Fruit fly (Drosophila melanogaster) whole organism, embryonic: Measurements from ENCODE around the gene IleRS-m.

Experiments
- Asciz ChIP-seq: fragments of 200-800 bp; sonication (Bioruptor generic); optimal IDR thresholded peaks from 2 replicates; lab custom pipeline; 2017; ENCODE audit warnings: missing biosample characterization, mild to moderate bottlenecking, missing genetic modification characterization, missing genetic modification reagents
- Atf-2 ChIP-seq: fragments of 200-800 bp; sonication (Bioruptor generic); optimal IDR thresholded peaks from 2 replicates; lab custom pipeline; 2016; ENCODE audit warnings: missing biosample characterization, missing genetic modification characterization
- Atf3 ChIP-seq: fragments of 200-800 bp; sonication (Bioruptor generic); optimal IDR thresholded peaks from 3 replicates; lab custom pipeline; 2016; ENCODE audit warnings: missing biosample characterization, missing genetic modification characterization
- B-H1 ChIP-seq: fragments of 200-800 bp; sonication (Bioruptor generic); IDR thresholded peaks from 3 replicates; pipeline ENCODE4 v1.3.6; 2022; ENCODE audit warnings: missing biosample characterization, missing genetic modification characterization
- CG10147 ChIP-seq: fragments of 200-800 bp; sonication (Bioruptor generic); optimal IDR thresholded peaks from 2 replicates; lab custom pipeline; 2019; ENCODE audit warnings: missing biosample characterization, mild to moderate bottlenecking, missing genetic modification characterization, moderate library complexity
- CG10959 ChIP-seq: fragments of 200-800 bp; sonication (Bioruptor generic); IDR thresholded peaks from 2 replicates; pipeline ENCODE4 v1.3.6; 2022; ENCODE audit warnings: missing biosample characterization, missing genetic modification characterization
- CG11093 ChIP-seq: fragments of 200-800 bp; sonication (Bioruptor generic); IDR thresholded peaks from 3 replicates; pipeline ENCODE4 v1.3.6; 2022; ENCODE audit warnings: missing biosample characterization, missing genetic modification characterization
- CG11398 ChIP-seq: fragments of 200-800 bp; sonication (Bioruptor generic); optimal IDR thresholded peaks from 2 replicates; lab custom pipeline; 2016; ENCODE audit warnings: missing biosample characterization, missing genetic modification characterization
- CG11560 ChIP-seq: fragments of 200-800 bp; sonication (Bioruptor generic); IDR thresholded peaks from 3 replicates; pipeline ENCODE4 v1.3.6; 2022; ENCODE audit warnings: missing biosample characterization, missing genetic modification characterization
- CG12104 ChIP-seq: fragments of 200-800 bp; sonication (Bioruptor generic); optimal IDR thresholded peaks from 3 replicates; lab custom pipeline; 2016; ENCODE audit warnings: missing biosample characterization, missing genetic modification characterization
- CG12155 ChIP-seq: fragments of 200-800 bp; sonication (Bioruptor generic); optimal IDR thresholded peaks from 3 replicates; lab custom pipeline; 2016; ENCODE audit warnings: missing biosample characterization, missing genetic modification characterization
- CG12299 ChIP-seq: fragments of 200-800 bp; sonication (Bioruptor generic); optimal IDR thresholded peaks from 2 replicates; lab custom pipeline; 2018; ENCODE audit warnings: missing biosample characterization, mild to moderate bottlenecking, missing genetic modification characterization
- CG13424 ChIP-seq: fragments of 200-800 bp; sonication (Bioruptor generic); optimal IDR thresholded peaks from 2 replicates; lab custom pipeline; 2019; ENCODE audit warnings: missing biosample characterization, mild to moderate bottlenecking, missing genetic modification characterization, moderate library complexity
- CG15479 ChIP-seq: fragments of 200-800 bp; sonication (Bioruptor generic); optimal IDR thresholded peaks from 3 replicates; lab custom pipeline; 2019; ENCODE audit warnings: missing biosample characterization, mild to moderate bottlenecking, missing genetic modification characterization, moderate library complexity
- CG1603 ChIP-seq: fragments of 200-800 bp; sonication (Bioruptor generic); optimal IDR thresholded peaks from 2 replicates; lab custom pipeline; 2019; ENCODE audit warnings: missing biosample characterization, mild to moderate bottlenecking, missing genetic modification characterization, moderate library complexity
- CG17912 ChIP-seq: fragments of 200-800 bp; sonication (Bioruptor generic); optimal IDR thresholded peaks from 2 replicates; lab custom pipeline; 2018; ENCODE audit warnings: missing biosample characterization, mild to moderate bottlenecking, missing genetic modification characterization
- CG18262 ChIP-seq: fragments of 200-800 bp; optimal IDR thresholded peaks from 3 replicates; lab custom pipeline; 2019; ENCODE audit warnings: missing biosample characterization, mild to moderate bottlenecking, missing genetic modification characterization, moderate library complexity
- CG31365 ChIP-seq: fragments of 200-800 bp; sonication (Bioruptor generic); optimal IDR thresholded peaks from 2 replicates; lab custom pipeline; 2018; ENCODE audit warnings: missing biosample characterization, mild to moderate bottlenecking, missing genetic modification characterization
- CG32767 ChIP-seq: fragments of 200-800 bp; sonication (Bioruptor generic); IDR thresholded peaks from 2 replicates; pipeline ENCODE4 v1.3.6; 2022; ENCODE audit warnings: missing biosample characterization, missing genetic modification characterization
- CG3847 ChIP-seq: fragments of 200-800 bp; sonication (Bioruptor generic); IDR thresholded peaks from 2 replicates; pipeline ENCODE4 v1.3.6; 2022; ENCODE audit warnings: missing biosample characterization, missing genetic modification characterization
- CG42726 ChIP-seq: fragments of 200-800 bp; sonication (Bioruptor generic); IDR thresholded peaks from 2 replicates; pipeline ENCODE4 v1.3.6; 2022; ENCODE audit warnings: missing biosample characterization, missing genetic modification characterization; ENCODE audit not compliant: partially characterized antibody
- CG4617 ChIP-seq: fragments of 200-800 bp; sonication (Bioruptor generic); optimal IDR thresholded peaks from 3 replicates; lab custom pipeline; 2016; ENCODE audit warnings: missing biosample characterization, missing genetic modification characterization, borderline replicate concordance
- CG4854 ChIP-seq: fragments of 200-800 bp; sonication (Bioruptor generic); optimal IDR thresholded peaks from 2 replicates; lab custom pipeline; 2016; ENCODE audit warnings: missing biosample characterization, missing genetic modification characterization, inconsistent platforms
- CG7372 ChIP-seq: fragments of 200-800 bp; sonication (Bioruptor generic); IDR thresholded peaks from 2 replicates; pipeline ENCODE4 v1.3.6; 2022; ENCODE audit warnings: missing biosample characterization, missing genetic modification characterization
- CG7745 ChIP-seq: fragments of 200-800 bp; sonication (Bioruptor generic); optimal IDR thresholded peaks from 2 replicates; lab custom pipeline; 2018; ENCODE audit warnings: missing biosample characterization, mild to moderate bottlenecking, missing genetic modification characterization, moderate library complexity
- CG9932 ChIP-seq: fragments of 200-800 bp; sonication (Bioruptor generic); IDR thresholded peaks from 2 replicates; pipeline ENCODE4 v1.3.6; 2022; ENCODE audit warnings: missing biosample characterization, missing genetic modification characterization
- Fer3 ChIP-seq: fragments of 200-800 bp; sonication (Bioruptor generic); optimal IDR thresholded peaks from 2 replicates; lab custom pipeline; 2018; ENCODE audit warnings: missing biosample characterization, mild to moderate bottlenecking, missing genetic modification characterization, moderate library complexity
- Gsc ChIP-seq: fragments of 200-800 bp; sonication (Bioruptor generic); IDR thresholded peaks from 2 replicates; pipeline ENCODE4 v1.3.6; 2022; ENCODE audit warnings: missing biosample characterization, missing genetic modification characterization
- HLH4C ChIP-seq: fragments of 200-800 bp; sonication (Bioruptor generic); IDR thresholded peaks from 3 replicates; pipeline ENCODE4 v1.3.6; 2022; ENCODE audit warnings: missing biosample characterization, missing genetic modification characterization; ENCODE audit not compliant: partially characterized antibody
- HLHmδ ChIP-seq: fragments of 200-800 bp; sonication (Bioruptor generic); optimal IDR thresholded peaks from 2 replicates; lab custom pipeline; 2018; ENCODE audit warnings: missing biosample characterization, mild to moderate bottlenecking, missing genetic modification characterization, moderate library complexity
- Hr39 ChIP-seq: fragments of >200 bp; optimal IDR thresholded peaks from 2 replicates; lab custom pipeline; 2017
- Lpt ChIP-seq: fragments of >200 bp; optimal IDR thresholded peaks from 2 replicates; lab custom pipeline; 2018; ENCODE audit warnings: missing biosample characterization, missing genetic modification characterization
- Mad ChIP-seq: fragments of 200-800 bp; sonication (Bioruptor generic); optimal IDR thresholded peaks from 2 replicates; lab custom pipeline; 2016; ENCODE audit warnings: missing biosample characterization, missing genetic modification characterization
- Mrtf ChIP-seq: fragments of 200-800 bp; sonication (Bioruptor generic); IDR thresholded peaks from 3 replicates; pipeline ENCODE4 v1.3.6; 2022; ENCODE audit warnings: missing biosample characterization, missing genetic modification characterization
- Opbp ChIP-seq: fragments of 200-800 bp; sonication (Bioruptor generic); IDR thresholded peaks from 3 replicates; pipeline ENCODE4 v1.3.6; 2022; ENCODE audit warnings: missing biosample characterization, missing genetic modification characterization; ENCODE audit not compliant: partially characterized antibody
- Scr ChIP-seq: fragments of 200-800 bp; sonication (Bioruptor generic); IDR thresholded peaks from 2 replicates; pipeline ENCODE4 v1.3.6; 2022; ENCODE audit warnings: missing biosample characterization, missing genetic modification characterization; ENCODE audit not compliant: partially characterized antibody
- cg ChIP-seq: fragments of 200-800 bp; sonication (Bioruptor generic); optimal IDR thresholded peaks from 3 replicates; lab custom pipeline; 2019; ENCODE audit warnings: missing biosample characterization, mild to moderate bottlenecking, missing genetic modification characterization, moderate library complexity
- cwo ChIP-seq: fragments of 200-800 bp; sonication (Bioruptor generic); optimal IDR thresholded peaks from 3 replicates; lab custom pipeline; 2017; ENCODE audit warnings: missing biosample characterization, missing genetic modification characterization, mild to moderate bottlenecking, moderate library complexity, missing genetic modification reagents
- dpn ChIP-seq, 2 experiments: fragments of 200-800 bp; sonication (Bioruptor generic); optimal IDR thresholded peaks; 3 replicates each; lab custom pipeline; 2016; ENCODE audit warnings: missing biosample characterization in 2 of 2, missing genetic modification characterization in 2 of 2
- fd3F ChIP-seq: fragments of 200-800 bp; sonication (Bioruptor generic); optimal IDR thresholded peaks from 2 replicates; lab custom pipeline; 2018; ENCODE audit warnings: missing biosample characterization, mild to moderate bottlenecking, missing genetic modification characterization, moderate library complexity
- fd96Cb ChIP-seq: fragments of 200-800 bp; sonication (Bioruptor generic); optimal IDR thresholded peaks from 2 replicates; lab custom pipeline; 2018; ENCODE audit warnings: missing biosample characterization, mild to moderate bottlenecking, missing genetic modification characterization, moderate library complexity
- hkb ChIP-seq, 2 experiments: fragments of 200-800 bp in 1 of 2; fragments of >200 bp in 1 of 2; sonication (Bioruptor generic) in 1 of 2; IDR thresholded peaks in 1 of 2; optimal IDR thresholded peaks in 1 of 2; 2 replicates each; pipeline versions ENCODE4 v1.3.6 to Lab custom; 2017 to 2022; ENCODE audit warnings: missing biosample characterization in 1 of 2, missing genetic modification characterization in 1 of 2
- jing ChIP-seq: fragments of 200-800 bp; sonication (Bioruptor generic); optimal IDR thresholded peaks from 2 replicates; lab custom pipeline; 2018; ENCODE audit warnings: missing biosample characterization, mild to moderate bottlenecking, missing genetic modification characterization
- lbe ChIP-seq: fragments of 200-800 bp; sonication (Bioruptor generic); optimal IDR thresholded peaks from 2 replicates; lab custom pipeline; 2016; ENCODE audit warnings: missing biosample characterization, mild to moderate bottlenecking, missing genetic modification characterization
- so ChIP-seq: fragments of 200-800 bp; sonication (Bioruptor generic); IDR thresholded peaks from 3 replicates; pipeline ENCODE4 v1.3.6; 2022; ENCODE audit warnings: missing biosample characterization, missing genetic modification characterization
- tin ChIP-seq: fragments of 200-800 bp; sonication (Bioruptor generic); optimal IDR thresholded peaks from 3 replicates; lab custom pipeline; 2016; ENCODE audit warnings: missing biosample characterization, missing genetic modification characterization
- trh ChIP-seq: fragments of 200-800 bp; sonication (Bioruptor generic); optimal IDR thresholded peaks from 2 replicates; lab custom pipeline; 2016; ENCODE audit warnings: missing biosample characterization, missing genetic modification characterization
- wek ChIP-seq: fragments of 200-800 bp; sonication (Bioruptor generic); optimal IDR thresholded peaks from 3 replicates; lab custom pipeline; 2018; ENCODE audit warnings: missing biosample characterization, mild to moderate bottlenecking, missing genetic modification characterization, moderate library complexity

IleRS-m gene

dm6 chr3L:16113607-16114337 lies 13.7 kb downstream of the IleRS-m start (continued):
- peak; percentile 57; the same call in 1 of the 3 replicates for TF ChIP-seq CG11093
- TF ChIP-seq B-H1 (GFP tag; lab: Robert Waterston, UW): peak; percentile 71; the same call in 2 of the 3 replicates
- peak; percentile 46 for TF ChIP-seq HLHmδ
- TF ChIP-seq trh (GFP tag; lab: Kevin White, UChicago): peak; percentile 70
- no peak for TF ChIP-seq Hr39 (lab: Kevin White, UChicago)
- peak; percentile 94 for TF ChIP-seq lbe (GFP tag; lab: Kevin White, UChicago)
- peak; percentile 78 for TF ChIP-seq CG42726 (GFP tag; lab: Robert Waterston, UW)
- peak; percentile 88 for TF ChIP-seq CG4617 (GFP tag; lab: Kevin White, UChicago)
- TF ChIP-seq Asciz (GFP tag; lab: Kevin White, UChicago): no peak
- TF ChIP-seq HLH4C (GFP tag; lab: Robert Waterston, UW): peak; percentile 65
- no peak for TF ChIP-seq hkb (optimal IDR thresholded peaks at IDR 0.05; lab: Kevin White, UChicago)
- peak; percentile 90 for TF ChIP-seq hkb (GFP tag; IDR thresholded peaks at IDR 0.05; lab: Robert Waterston, UW)
- TF ChIP-seq cwo (GFP tag; lab: Kevin White, UChicago): peak; percentile 80
- peak; percentile 89 for TF ChIP-seq CG3847 (GFP tag; lab: Robert Waterston, UW)
- TF ChIP-seq CG31365 (tag; lab: Kevin White, UChicago): peak; percentile 69
- TF ChIP-seq CG12104 (GFP tag; lab: Kevin White, UChicago): peak; percentile 89
- peak; percentile 99 for TF ChIP-seq CG15479 (GFP tag; lab: Kevin White, UChicago)
- no peak for TF ChIP-seq Fer3 (tag; lab: Kevin White, UChicago)
- peak; percentile 79; the same call in 2 of the 3 replicates for TF ChIP-seq Opbp
- no peak for TF ChIP-seq CG7745 (tag; lab: Kevin White, UChicago)
- peak; percentile 84 for TF ChIP-seq CG10147 (GFP tag; lab: Kevin White, UChicago)
- TF ChIP-seq so (GFP tag; lab: Robert Waterston, UW): peak; percentile 79
- peak; percentile 72 for TF ChIP-seq fd3F
- TF ChIP-seq CG12299 (tag; lab: Kevin White, UChicago): no peak
- no peak for TF ChIP-seq CG17912 (GFP tag; lab: Kevin White, UChicago)
- no peak for TF ChIP-seq Gsc (GFP tag; lab: Robert Waterston, UW)
- no peak for TF ChIP-seq jing (GFP tag; lab: Kevin White, UChicago)
- peak; percentile 83 to 91 for TF ChIP-seq dpn (GFP tag; optimal IDR thresholded peaks at IDR 0.05; lab: Kevin White, UChicago)
- peak; percentile 18; the same call in 1 of the 3 replicates for TF ChIP-seq CG11560 (tag; lab: Robert Waterston, UW)
- TF ChIP-seq CG18262 (tag; lab: Kevin White, UChicago): peak; percentile 83
- peak; percentile 81 for TF ChIP-seq Mad
- TF ChIP-seq Atf3: peak; percentile 48
- peak; percentile 73 for TF ChIP-seq Atf-2
- TF ChIP-seq fd96Cb (tag; lab: Kevin White, UChicago): peak; percentile 69
- TF ChIP-seq CG1603 (tag; lab: Kevin White, UChicago): peak; percentile 87
- no peak for TF ChIP-seq wek (GFP tag; lab: Kevin White, UChicago)
- TF ChIP-seq Scr (GFP tag; lab: Robert Waterston, UW): peak; percentile 62
- peak; percentile 78 for TF ChIP-seq tin
- peak; percentile 61; the same call in 1 of the 3 replicates for TF ChIP-seq Mrtf (GFP tag; lab: Robert Waterston, UW)
- TF ChIP-seq CG13424 (tag; lab: Kevin White, UChicago): peak; percentile 84
- TF ChIP-seq CG7372 (GFP tag; lab: Robert Waterston, UW): 0 out of 2 replicates have a peak, but pooled peaks have one; percentile 52
- no peak for TF ChIP-seq Lpt (GFP tag; lab: Kevin White, UChicago)
- peak; percentile 59; the same call in 1 of the 2 replicates for TF ChIP-seq CG32767 (GFP tag; lab: Robert Waterston, UW)
- TF ChIP-seq CG11398 (GFP tag; lab: Kevin White, UChicago): peak; percentile 60
- TF ChIP-seq CG12155 (GFP tag; lab: Kevin White, UChicago): peak; percentile 80
- 0 out of 2 replicates have a peak, but pooled peaks have one; percentile 29 for TF ChIP-seq CG10959 (GFP tag; lab: Robert Waterston, UW)
- TF ChIP-seq cg (GFP tag; lab: Kevin White, UChicago): peak; percentile 81
- peak; percentile 83 for TF ChIP-seq CG9932 (GFP tag; lab: Robert Waterston, UW)
- peak; percentile 55 for TF ChIP-seq CG4854 (GFP tag; lab: Kevin White, UChicago)
